Fruit fly (Drosophila melanogaster): Measurements from ENCODE around the gene S6k.
A peak's percentile ranks its signal among the peaks of the same experiment; 100 is the strongest.

Gene S6k

DNA sequence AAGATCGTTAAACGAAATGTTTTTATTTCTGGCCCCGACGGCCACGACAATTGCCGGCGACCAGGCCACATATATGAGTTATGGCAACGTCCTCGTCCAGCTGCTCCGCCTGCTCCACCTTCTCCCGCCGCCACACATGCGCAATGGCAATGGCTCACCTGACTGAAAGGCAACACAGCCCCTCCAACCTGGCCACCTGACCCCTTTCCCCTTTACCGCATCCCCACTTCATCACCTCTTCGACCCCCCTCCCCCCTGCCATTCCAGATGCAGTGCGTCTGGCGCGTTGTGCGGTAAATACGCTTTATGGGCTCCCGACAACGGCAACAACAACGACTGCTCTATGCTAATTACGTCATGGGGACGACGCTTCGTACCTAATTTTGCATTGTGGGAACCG is 23.0 kb upstream of the S6k start:
- TF ChIP-seq noc (tag; optimal IDR thresholded peaks at IDR 0.05): no peak

DNA sequence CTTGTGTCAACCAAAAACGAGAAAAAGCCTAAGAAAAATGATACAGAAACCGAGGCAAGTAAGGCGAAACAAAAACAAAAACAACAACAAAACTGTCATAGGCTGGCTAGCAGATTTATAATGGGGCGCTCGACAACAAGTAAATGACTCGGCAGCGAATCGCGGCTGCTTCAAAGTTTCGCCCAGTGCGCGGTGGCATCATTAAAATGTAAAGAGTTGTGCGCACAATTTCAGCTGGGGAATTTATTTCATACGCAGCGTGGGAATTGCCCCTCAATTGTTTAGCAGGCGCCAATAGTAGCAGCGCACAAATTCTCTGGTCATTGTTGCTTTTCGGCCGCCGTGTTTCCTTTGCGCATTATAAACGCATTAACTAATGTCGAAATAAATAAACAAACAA is 21.2 kb upstream of the S6k start:
- no peak for TF ChIP-seq noc (tag; optimal IDR thresholded peaks at IDR 0.05)

DNA sequence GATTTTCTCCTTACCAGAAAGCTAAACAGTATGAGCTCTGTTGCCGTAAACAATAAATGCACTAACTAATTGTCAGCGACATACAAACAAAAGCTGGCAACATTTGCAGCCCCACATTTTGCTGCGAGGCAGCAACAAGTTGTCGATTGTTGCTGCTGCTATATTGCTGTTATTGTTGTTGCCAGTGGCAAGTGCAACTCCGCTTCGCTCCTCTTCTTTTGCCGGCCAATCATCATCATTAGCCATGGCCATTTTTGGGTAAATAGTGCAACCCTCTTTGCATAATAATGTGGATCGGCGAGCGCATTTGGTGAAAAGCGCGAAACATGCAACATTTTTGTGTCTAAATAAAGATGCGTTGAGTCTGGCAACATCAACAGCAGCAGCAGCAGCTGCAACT is 19.9 kb upstream of the S6k start:
- no peak for TF ChIP-seq noc (tag; optimal IDR thresholded peaks at IDR 0.05)

DNA sequence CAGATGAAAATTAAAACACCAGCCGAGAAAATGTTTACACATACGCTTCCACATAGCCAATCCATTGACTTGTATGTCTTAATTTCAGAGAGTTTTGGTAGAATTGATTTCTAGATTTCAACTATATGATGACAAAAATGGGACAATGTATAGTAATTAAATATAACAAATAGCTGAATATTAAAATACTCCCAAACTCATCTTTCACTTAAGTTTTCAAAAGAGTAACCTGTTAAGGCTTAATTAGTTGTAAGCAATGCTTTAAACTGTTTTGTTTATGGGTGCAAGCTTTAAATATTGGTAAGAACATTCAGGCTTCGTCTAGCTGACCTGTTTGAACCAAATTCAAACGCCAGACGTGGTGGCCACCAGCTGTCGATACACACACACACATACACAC is 18.0 kb upstream of the S6k start:
- TF ChIP-seq noc (tag; optimal IDR thresholded peaks at IDR 0.05): no peak

DNA sequence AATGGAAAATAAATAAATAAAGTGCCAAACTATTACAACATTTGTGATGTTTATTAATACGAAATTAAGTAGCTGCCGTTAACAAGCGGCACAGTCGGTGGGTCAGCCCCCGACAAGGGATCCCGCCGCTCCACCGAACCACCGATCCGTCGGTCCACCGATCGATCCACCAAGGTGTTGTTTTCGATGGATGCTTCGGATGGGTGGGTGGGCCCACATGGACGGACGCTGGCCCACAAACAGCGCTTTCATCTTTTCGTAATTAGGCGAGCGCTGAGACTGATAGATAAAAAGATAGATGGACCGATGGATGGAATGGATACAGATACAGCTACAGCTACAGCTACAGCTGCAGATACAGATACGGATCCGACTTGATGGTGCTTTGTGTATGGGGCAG is 17.5 kb upstream of the S6k start:
- TF ChIP-seq noc (tag; optimal IDR thresholded peaks at IDR 0.05): no peak

DNA sequence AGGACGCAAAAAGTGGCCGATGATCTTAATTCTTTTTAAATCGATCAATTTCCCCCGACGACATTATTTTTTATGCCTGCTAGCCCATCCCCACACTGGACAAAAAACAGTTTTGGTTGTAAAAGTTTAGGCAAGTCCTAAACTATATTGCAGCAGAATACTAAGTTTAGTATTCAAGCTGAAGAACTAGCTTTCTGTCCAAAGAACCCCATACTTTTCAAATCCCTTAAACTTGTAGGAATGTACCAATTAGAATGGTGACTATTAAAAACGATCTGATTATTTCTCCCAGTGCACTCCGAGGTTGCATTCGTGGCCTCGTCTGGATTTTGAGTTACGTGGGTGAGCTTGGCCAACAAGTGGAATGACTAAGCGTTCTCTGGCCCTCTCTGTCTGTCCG is 14.8 kb upstream of the S6k start:
- no peak for TF ChIP-seq noc (tag; optimal IDR thresholded peaks at IDR 0.05)

DNA sequence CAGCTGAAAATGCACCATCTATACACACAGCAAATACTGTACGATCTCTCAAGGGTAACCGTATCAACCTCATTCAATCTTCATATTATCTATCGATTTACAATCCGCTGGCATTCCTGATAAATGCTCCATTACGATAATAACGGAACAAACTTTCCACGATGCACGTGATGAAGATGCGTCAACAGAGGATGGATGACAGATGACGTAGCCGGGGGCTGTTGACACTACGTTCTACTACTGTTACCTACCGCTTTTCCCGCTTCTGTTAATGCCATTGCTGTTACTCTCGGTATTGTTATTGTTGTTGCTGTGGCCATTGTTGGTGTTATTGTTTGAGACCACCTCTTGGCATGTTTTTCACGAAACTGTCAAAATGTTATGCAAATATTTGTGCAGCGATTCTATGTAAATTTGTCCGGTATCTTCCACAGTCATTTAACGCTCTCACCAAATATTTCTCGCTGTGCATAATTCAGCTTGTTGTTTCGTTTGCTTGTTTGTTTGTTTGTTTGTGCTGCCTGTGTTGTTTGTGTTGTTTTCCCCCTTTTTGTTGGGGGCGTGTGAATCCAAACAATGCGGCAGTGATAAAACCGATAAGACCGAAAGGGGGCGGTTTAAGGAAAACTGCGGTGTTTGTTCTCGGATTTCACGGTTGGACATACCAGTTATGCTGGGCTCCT is 13.2 kb upstream of the S6k start:
- TF ChIP-seq noc (tag; optimal IDR thresholded peaks at IDR 0.05): peak; percentile 46

DNA sequence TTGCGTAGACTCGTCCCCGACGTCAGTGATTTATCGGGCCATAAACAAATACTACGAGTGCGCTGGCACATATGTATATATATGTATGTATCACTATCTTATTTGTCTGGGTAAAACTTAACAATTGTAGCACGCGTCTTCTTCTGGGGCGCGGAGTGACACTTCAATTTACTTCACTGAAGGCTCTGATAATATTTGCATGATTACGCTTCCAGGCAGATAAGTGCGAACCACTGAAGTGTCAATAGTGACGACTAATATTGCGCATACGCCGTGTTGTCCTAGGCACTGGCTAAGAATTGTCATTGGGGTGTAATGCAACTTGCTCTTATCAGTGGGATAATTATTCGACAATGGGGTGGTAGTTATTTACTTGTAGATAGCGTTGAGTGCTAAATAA is 10.8 kb upstream of the S6k start:
- no peak for TF ChIP-seq noc (tag; optimal IDR thresholded peaks at IDR 0.05)

DNA sequence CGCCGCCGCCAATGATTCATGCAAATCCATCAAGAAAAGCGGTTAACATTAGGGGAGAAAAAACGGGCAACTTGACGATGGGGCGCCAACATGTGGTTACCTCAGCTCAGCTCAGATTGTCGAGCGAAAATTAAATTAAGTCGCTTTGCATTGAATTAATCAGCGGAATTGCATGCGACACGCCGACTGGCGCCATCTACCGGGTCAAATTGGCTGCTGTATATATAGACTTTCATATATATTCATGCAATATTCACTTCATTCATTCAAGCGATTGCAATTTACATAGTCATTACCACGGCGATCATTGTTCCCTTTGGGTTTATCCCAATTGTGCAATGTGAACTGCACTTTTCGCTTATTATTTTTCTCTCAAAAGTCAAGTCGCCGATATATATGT is 10.1 kb upstream of the S6k start:
- no peak for TF ChIP-seq noc (tag; optimal IDR thresholded peaks at IDR 0.05)

DNA sequence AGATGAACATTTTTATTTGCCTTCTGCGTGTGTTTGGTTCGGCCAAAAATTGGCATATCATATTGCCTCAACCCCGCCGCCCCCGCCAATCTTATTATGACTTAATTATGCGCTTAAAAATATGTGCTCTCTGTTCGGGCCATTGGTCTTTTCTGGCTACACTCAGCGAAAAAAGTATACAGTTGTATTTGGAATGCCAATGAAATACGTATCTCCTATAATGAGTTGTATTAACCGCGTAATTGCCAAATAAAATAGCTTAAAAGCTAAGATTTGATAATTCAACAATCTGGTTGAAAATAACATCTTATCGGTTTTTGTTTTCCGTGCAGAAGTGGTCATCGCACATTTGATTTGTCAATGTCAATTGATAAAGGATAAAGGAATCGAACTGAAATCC is 9.3 kb upstream of the S6k start:
- no peak for TF ChIP-seq noc (tag; optimal IDR thresholded peaks at IDR 0.05)

DNA sequence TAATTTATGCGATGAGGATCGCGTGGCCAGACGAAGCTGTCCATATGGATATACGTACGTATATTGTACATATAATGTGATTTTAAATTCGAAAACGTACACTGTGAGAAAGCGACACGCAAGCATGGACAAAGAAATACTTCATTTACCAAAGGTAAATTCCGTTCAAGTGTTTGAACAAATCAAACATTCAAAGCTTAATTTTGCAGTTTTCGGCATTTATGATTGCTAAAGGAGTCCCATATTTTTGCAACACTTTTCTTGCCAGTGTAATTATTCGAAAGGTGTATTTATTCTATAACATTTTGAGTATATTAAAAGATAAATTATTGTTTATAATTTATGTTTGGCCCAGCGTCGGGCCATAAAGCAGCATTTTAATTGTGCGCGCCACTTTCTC is 8.6 kb upstream of the S6k start:
- TF ChIP-seq noc (tag; optimal IDR thresholded peaks at IDR 0.05): peak; percentile 40

DNA sequence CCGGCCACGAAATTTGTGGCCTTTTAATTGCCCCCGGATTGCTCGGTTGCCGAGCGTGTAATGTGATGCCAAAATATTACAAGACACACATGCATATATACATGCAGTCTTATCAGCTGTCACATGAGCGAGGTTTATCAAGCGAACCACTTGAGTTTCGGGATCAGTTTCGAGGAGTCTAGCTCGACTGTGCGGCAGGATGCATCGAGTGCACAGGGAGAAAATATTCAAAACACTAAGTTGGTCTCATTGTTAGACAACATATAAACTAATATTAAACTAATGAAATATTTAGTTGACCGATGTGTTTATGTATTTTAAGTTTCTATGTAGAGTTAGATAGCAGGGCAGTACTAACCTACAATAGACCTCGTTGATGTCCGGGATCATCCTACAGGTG is 6.4 kb upstream of the S6k start:
- no peak for TF ChIP-seq noc (tag; optimal IDR thresholded peaks at IDR 0.05)

DNA sequence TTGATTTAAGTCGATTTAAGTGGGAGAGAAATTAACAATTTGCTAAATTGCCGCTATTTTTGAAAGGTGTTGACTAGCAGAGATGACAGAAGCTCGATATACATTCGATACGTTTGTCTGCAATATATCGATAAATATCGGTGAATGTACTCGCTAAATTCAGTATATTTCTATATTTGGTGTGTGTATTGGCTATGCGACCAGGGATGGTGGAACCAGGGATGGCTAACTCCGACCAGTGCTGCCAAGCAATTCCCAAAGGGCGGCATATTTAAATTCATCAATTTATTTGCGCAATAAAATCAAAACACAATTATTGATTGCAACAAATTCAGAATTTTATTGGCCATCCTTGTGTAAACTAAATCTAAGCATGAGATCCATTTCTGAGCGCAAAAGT is 2.3 kb upstream of the S6k start, which contains the start of gene mad2:
mad2 (minus strand) TSS at position 78 of the 400 bp plus-strand sequence.
- TF ChIP-seq noc (tag; optimal IDR thresholded peaks at IDR 0.05): no peak

DNA sequence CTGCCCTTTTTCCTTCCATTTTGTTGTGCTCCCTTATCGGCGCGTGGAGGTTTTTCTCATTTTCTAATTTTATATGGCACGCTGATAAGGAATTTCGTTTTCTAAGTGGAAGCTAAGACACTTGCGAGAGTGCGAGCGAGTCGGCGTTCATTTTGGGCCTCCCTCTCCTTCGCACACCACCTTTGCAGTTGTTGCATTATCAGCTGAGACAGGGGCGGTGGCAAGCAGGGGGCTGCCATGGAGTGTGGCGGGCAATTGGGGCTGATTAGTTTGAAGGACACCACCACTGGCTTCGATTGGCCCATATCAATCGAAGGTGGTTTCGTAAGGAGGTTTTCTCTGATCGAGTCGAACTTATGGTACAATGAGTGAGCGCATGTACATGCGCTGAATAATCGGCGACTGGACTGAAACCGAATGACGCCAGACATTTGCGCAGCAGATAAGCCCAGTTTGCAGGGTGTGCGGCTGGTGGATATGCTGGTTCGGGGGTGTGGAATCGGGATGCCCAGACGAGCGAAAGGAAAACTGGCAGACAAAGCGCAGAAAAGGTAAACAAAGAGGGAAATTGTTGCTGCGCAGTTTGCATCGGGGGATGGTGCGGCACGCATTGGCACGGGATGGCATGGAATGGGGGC is 970 bp downstream of the S6k start:
- TF ChIP-seq noc (tag; optimal IDR thresholded peaks at IDR 0.05): peak; percentile 35

DNA sequence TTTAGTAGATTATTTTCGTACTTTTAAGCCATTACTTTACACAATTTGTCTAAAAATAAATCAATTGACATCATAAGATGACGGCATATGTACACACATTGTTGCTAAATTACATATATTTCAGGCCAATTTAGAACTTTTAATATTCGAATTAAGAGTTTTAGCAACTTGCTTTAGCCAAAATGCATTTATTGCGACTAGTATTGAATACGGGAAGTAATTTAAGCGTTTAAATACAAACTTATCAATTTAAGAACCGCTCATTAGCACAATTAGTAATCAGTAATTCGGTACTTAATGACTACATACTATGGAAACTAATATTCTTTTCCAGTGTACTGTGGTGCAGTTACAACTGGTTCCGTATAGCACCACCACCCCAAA is 1.5 kb downstream of the S6k start:
- TF ChIP-seq noc (tag; optimal IDR thresholded peaks at IDR 0.05): no peak

DNA sequence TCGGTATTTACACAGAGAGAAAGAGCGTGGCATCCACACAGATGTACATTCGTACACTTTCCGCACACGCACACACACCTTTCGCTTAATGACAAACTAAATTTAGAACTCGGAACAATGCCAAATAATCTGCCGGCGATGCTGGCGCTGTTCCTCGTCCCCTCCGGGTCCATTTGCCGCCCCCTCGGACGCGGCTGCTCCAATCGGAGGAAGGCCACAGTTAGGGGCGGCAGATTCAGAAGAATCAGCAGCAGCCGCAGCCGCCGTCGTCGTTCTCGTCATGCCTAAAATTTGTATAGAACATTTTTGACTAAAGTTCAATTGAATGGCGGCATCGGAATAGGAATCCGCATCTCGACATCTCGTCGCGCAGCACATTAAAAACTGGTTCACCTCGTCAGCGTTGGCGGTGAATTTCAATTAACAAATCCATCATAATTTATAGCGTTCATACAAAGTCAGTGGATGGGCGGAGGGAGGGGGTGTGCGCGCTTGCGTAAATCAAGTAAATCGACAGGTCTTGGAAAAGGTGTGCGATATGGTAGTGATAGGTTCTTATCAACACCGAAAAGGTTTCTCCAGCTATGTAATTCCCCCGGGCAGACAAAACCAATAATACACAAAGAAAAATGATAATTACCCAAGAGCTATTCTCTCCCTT is 2.1 kb downstream of the S6k start:
- peak; percentile 57 for TF ChIP-seq noc (tag; optimal IDR thresholded peaks at IDR 0.05)

DNA sequence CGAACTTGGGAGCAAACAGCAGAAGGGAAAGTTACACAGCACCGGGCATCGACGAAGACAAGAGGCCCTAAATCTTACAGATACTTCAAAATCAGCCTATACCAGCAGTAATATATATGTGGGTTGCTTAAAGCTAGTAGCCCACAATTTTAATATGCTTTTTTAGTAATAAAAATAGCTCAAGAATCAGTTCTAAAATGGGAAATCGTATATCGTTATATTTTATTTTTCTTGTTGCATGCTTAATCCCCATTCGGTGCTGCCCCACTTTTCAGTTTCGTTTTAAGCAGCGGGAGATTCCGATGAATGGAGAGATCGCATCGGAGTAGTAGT is 2.7 kb downstream of the S6k start:
- TF ChIP-seq noc (tag; optimal IDR thresholded peaks at IDR 0.05): peak; percentile 52
